Worm (Caenorhabditis elegans) whole organism, young adult: Measurements from ENCODE around the gene srx-18.

ENCODE experiments used
- Y53F4B.3 ChIP-seq: fragments of 200-800 bp; sonication (Bioruptor generic); IDR thresholded peaks from 2 replicates; pipeline ENCODE4 v1.3.6; 2022; ENCODE audit warnings: missing genetic modification reagents, missing genetic modification characterization, missing compliant biosample characterization
- Y67H2A.10 ChIP-seq: fragments of 200-800 bp; sonication (Bioruptor generic); conservative IDR thresholded peaks from 2 replicates; pipeline ENCODE4 v1.3.6; 2022; ENCODE audit warnings: missing genetic modification reagents, missing genetic modification characterization, missing compliant biosample characterization
- ama-1 ChIP-seq, 3 experiments: fragments of 150-350 bp in 1 of 3; sonication (generic microtip) in 2 of 3; optimal IDR thresholded peaks; 2 replicates each; lab custom pipeline; 2014 to 2018; ENCODE audit warnings: missing biosample characterization in 2 of 3, missing genetic modification characterization in 2 of 3, missing genetic modification reagents in 2 of 3
- aptf-3 ChIP-seq: fragments of 200-800 bp; sonication (Bioruptor generic); IDR thresholded peaks from 2 replicates; pipeline ENCODE4 v1.3.6; 2022; ENCODE audit warnings: missing genetic modification characterization, missing compliant biosample characterization
- ceh-27 ChIP-seq: fragments of 200-800 bp; sonication (Bioruptor generic); optimal IDR thresholded peaks from 2 replicates; lab custom pipeline; 2018; ENCODE audit warnings: mild to moderate bottlenecking, missing genetic modification characterization, moderate library complexity, missing compliant biosample characterization
- dpl-1 ChIP-seq: fragments of 150-350 bp; optimal IDR thresholded peaks from 2 replicates; lab custom pipeline; 2014; ENCODE audit warnings: missing biosample characterization, missing genetic modification reagents, missing genetic modification characterization
- pbrm-1 ChIP-seq: fragments of 200-800 bp; sonication (Bioruptor generic); IDR thresholded peaks from 2 replicates; pipeline ENCODE4 v1.3.6; 2022; ENCODE audit warnings: missing genetic modification reagents, missing genetic modification characterization, missing compliant biosample characterization
- snpc-4 ChIP-seq, 5 experiments: fragments of 150-350 bp in 1 of 5; sonication (generic microtip) in 4 of 5; optimal IDR thresholded peaks; 2 replicates each; lab custom pipeline; 2014 to 2018; ENCODE audit warnings: missing genetic modification characterization in 5 of 5, missing biosample characterization in 3 of 5, antibody characterized with exemption in 2 of 5, mild to moderate bottlenecking in 2 of 5, missing compliant biosample characterization in 2 of 5, missing genotype in 2 of 5, moderate library complexity in 2 of 5, missing genetic modification reagents in 1 of 5
- unc-130 ChIP-seq: sonication (generic microtip); optimal IDR thresholded peaks from 2 replicates; lab custom pipeline; 2016; ENCODE audit warnings: missing genetic modification reagents, missing genetic modification characterization, missing compliant biosample characterization
- unc-62 ChIP-seq: fragments of 150-350 bp; optimal IDR thresholded peaks from 2 replicates; lab custom pipeline; 2014; ENCODE audit warnings: missing biosample characterization, missing genetic modification reagents, missing genetic modification characterization
- xnd-1 ChIP-seq: sonication (generic microtip); optimal IDR thresholded peaks from 2 replicates; lab custom pipeline; 2016; ENCODE audit warnings: missing genotype, missing genetic modification reagents, missing genetic modification characterization, missing compliant biosample characterization

DNA sequence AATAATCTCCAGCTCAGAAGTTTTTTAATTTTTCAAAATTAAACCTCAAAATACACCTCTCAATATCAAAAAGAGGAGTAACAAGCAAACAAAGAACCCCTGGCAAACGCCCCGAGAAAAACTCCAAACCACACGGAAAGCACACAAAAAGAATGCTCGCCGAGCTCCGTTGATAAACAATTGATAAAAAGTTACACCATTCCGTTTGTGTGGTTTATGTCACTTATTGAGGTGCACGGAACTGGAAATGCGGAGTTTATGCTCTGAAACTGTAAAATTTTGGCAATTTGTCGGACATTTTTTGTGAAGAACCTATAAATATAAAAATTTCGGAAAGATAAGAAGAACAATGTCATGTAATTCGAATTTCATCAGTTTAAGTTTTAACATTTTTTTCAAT lies 46.3 kb downstream of the srx-18 start:
- TF ChIP-seq snpc-4 (GFP tag; optimal IDR thresholded peaks at IDR 0.05; lab: Kevin White, UChicago) = no peak
- TF ChIP-seq snpc-4 (tag; optimal IDR thresholded peaks at IDR 0.05; lab: Kevin White, UChicago) = peak in 1 of 4 experiments; percentile 14
- no peak for TF ChIP-seq unc-62 (GFP tag; lab: Kevin White, UChicago)
- no peak for TF ChIP-seq ceh-27 (GFP tag; lab: Kevin White, UChicago)
- TF ChIP-seq aptf-3 (GFP tag; lab: Robert Waterston, UW) = no peak
- no peak for TF ChIP-seq xnd-1 (tag; lab: Kevin White, UChicago)
- no peak for TF ChIP-seq pbrm-1 (GFP tag; lab: Robert Waterston, UW)
- TF ChIP-seq ama-1 (optimal IDR thresholded peaks at IDR 0.05; lab: Kevin White, UChicago) = no peak
- no peak for TF ChIP-seq ama-1 (GFP tag; optimal IDR thresholded peaks at IDR 0.05; lab: Kevin White, UChicago)
- TF ChIP-seq dpl-1 (GFP tag; lab: Kevin White, UChicago) = no peak
- no peak for TF ChIP-seq unc-130 (GFP tag; lab: Kevin White, UChicago)
- no peak for TF ChIP-seq Y53F4B.3 (GFP tag; lab: Robert Waterston, UW)
- no peak for TF ChIP-seq Y67H2A.10 (GFP tag; lab: Robert Waterston, UW)
